Fruit fly (Drosophila melanogaster) whole organism, embryonic: ENCODE data around the gene Cdk7.
A peak's percentile ranks its signal among the peaks of the same experiment; 100 is the strongest.

Experiments
- Ada2b ChIP-seq: fragments of 200-800 bp; sonication (Bioruptor generic); IDR thresholded peaks from 2 replicates; pipeline ENCODE4 v1.3.6; 2022; ENCODE audit warnings: missing biosample characterization, missing genetic modification characterization
- CG10462 ChIP-seq: fragments of 200-800 bp; sonication (Bioruptor generic); optimal IDR thresholded peaks from 2 replicates; lab custom pipeline; 2016; ENCODE audit warnings: missing biosample characterization, missing genetic modification characterization
- CG4282 ChIP-seq: fragments of 200-800 bp; sonication (Bioruptor generic); optimal IDR thresholded peaks from 2 replicates; lab custom pipeline; 2016; ENCODE audit warnings: missing biosample characterization, missing genetic modification characterization
- Dll ChIP-seq: fragments of 200-800 bp; sonication (Bioruptor generic); IDR thresholded peaks from 4 replicates; pipeline ENCODE4 v1.3.6; 2022; ENCODE audit warnings: missing biosample characterization, missing genetic modification characterization; ENCODE audit not compliant: partially characterized antibody
- Sox102F ChIP-seq: fragments of 200-800 bp; sonication (Bioruptor generic); optimal IDR thresholded peaks from 2 replicates; lab custom pipeline; 2018; ENCODE audit warnings: missing biosample characterization, mild to moderate bottlenecking, missing genetic modification characterization, moderate library complexity

DNA sequence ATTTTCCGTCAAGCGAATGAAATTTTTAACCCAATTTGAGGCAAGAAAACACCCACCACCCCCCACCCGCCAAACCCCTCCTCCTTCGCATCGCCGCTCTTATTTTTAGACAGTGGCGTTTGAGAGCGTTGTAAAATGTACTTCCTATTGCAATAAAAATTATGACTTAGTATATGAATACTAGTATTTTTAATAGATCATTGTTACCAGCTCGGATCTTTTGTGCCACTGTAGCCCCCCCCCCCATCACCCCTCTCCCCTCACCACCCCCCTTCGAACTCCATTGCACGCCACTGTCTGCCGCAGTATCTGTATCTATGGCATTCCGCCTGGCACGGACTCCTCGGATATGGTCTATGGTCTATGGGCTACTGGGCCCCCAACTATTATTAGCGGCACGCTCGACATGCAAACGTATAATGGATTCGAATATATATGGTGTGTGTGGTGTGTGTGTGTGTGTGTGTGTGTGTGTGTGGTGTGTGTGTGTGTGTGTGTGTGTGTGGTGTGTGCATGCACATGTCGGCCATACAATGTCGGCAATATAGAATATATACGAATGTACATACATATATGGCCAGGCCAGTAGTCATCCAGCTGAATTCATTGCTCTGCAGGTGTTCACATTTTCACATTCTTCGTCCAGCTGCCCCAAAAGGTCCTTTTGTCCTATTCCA lies 41.3 kb upstream of the Cdk7 start:
- TF ChIP-seq Sox102F (GFP tag; lab: Kevin White, UChicago) (peak; percentile 63), Dll (no peak), Ada2b (GFP tag; lab: Robert Waterston, UW) (0 out of 2 replicates have a peak, but pooled peaks have one; percentile 17), CG10462 (GFP tag; lab: Kevin White, UChicago) (no peak), CG4282 (GFP tag; lab: Kevin White, UChicago) (no peak)
